Fruit fly (Drosophila melanogaster): ENCODE measurements around the gene Ogdh.

The Ogdh gene

dm6 chr3L:16984042-16984441, 29.4 kb downstream of the Ogdh start:
- TF ChIP-seq h (GFP tag; optimal IDR thresholded peaks at IDR 0.05) (peak; percentile 14), CrebA (GFP tag; optimal IDR thresholded peaks at IDR 0.05; ENCODE audit: borderline replicate concordance) (peak; percentile 66), OdsH (GFP tag; optimal IDR thresholded peaks at IDR 0.05) (no peak), Rel (GFP tag; optimal IDR thresholded peaks at IDR 0.05) (no peak), Rel (tag; optimal IDR thresholded peaks at IDR 0.05) (peak; percentile 71), sage (GFP tag; optimal IDR thresholded peaks at IDR 0.05) (peak; percentile 20)

dm6 chr3L:16984813-16985387, 30.3 kb downstream of the Ogdh start:
- TF ChIP-seq Myc (optimal IDR thresholded peaks at IDR 0.05) (no peak), rgr (GFP tag; optimal IDR thresholded peaks at IDR 0.05) (no peak), woc (GFP tag; optimal IDR thresholded peaks at IDR 0.05) (no peak), CrebA (GFP tag; optimal IDR thresholded peaks at IDR 0.05; ENCODE audit: borderline replicate concordance) (no peak), lola (GFP tag; optimal IDR thresholded peaks at IDR 0.05) (no peak), usp (GFP tag; optimal IDR thresholded peaks at IDR 0.05) (no peak), jim (GFP tag; optimal IDR thresholded peaks at IDR 0.05) (no peak), Abd-B (GFP tag; optimal IDR thresholded peaks at IDR 0.05) (no peak), h (GFP tag; optimal IDR thresholded peaks at IDR 0.05) (no peak), sv (GFP tag; optimal IDR thresholded peaks at IDR 0.05) (no peak), Vsx2 (GFP tag; optimal IDR thresholded peaks at IDR 0.05; ENCODE audit: partially characterized antibody) (no peak), psq (GFP tag; optimal IDR thresholded peaks at IDR 0.05) (no peak), dl (GFP tag; optimal IDR thresholded peaks at IDR 0.05; ENCODE audit: insufficient read depth in 1 of 2, partially characterized antibody in 2 of 2) (no peak), Mio (GFP tag; optimal IDR thresholded peaks at IDR 0.05) (no peak), Dif (GFP tag; optimal IDR thresholded peaks at IDR 0.05; ENCODE audit: partially characterized antibody) (no peak)

dm6 chr3L:16985578-16985977, 31.0 kb downstream of the Ogdh start:
- TF ChIP-seq Rel (GFP tag; optimal IDR thresholded peaks at IDR 0.05) (no peak), Rel (tag; optimal IDR thresholded peaks at IDR 0.05) (peak; percentile 99), sv (GFP tag; optimal IDR thresholded peaks at IDR 0.05) (no peak), Vsx2 (GFP tag; optimal IDR thresholded peaks at IDR 0.05; ENCODE audit: partially characterized antibody) (peak; percentile 41), Myc (optimal IDR thresholded peaks at IDR 0.05) (peak; percentile 54)

- TF ChIP-seq jim (GFP tag; optimal IDR thresholded peaks at IDR 0.05) (no peak), Hr78 (GFP tag; optimal IDR thresholded peaks at IDR 0.05) (no peak), CG32264 (GFP tag; optimal IDR thresholded peaks at IDR 0.05) (no peak), lola (GFP tag; optimal IDR thresholded peaks at IDR 0.05) (no peak), fru (GFP tag; optimal IDR thresholded peaks at IDR 0.05) (peak; percentile 56), sage (GFP tag; optimal IDR thresholded peaks at IDR 0.05) (no peak), OdsH (GFP tag; optimal IDR thresholded peaks at IDR 0.05) (peak; percentile 37), CrebA (GFP tag; optimal IDR thresholded peaks at IDR 0.05; ENCODE audit: borderline replicate concordance) (no peak), ey (GFP tag; optimal IDR thresholded peaks at IDR 0.05) (peak; percentile 62), Dfd (GFP tag; optimal IDR thresholded peaks at IDR 0.05) (no peak), Hr83 (GFP tag; optimal IDR thresholded peaks at IDR 0.05; ENCODE audit: poor library complexity, severe bottlenecking) (no peak), dl (GFP tag; optimal IDR thresholded peaks at IDR 0.05; ENCODE audit: insufficient read depth in 1 of 2, partially characterized antibody in 2 of 2) (peak in 1 of 2 experiments; percentile 43), sv (GFP tag; optimal IDR thresholded peaks at IDR 0.05) (peak; percentile 13), Hnf4 (GFP tag; optimal IDR thresholded peaks at IDR 0.05) (no peak), woc (GFP tag; optimal IDR thresholded peaks at IDR 0.05) (peak; percentile 67), foxo (GFP tag; optimal IDR thresholded peaks at IDR 0.05) (peak in 1 of 2 experiments; percentile 62), Rel (GFP tag; optimal IDR thresholded peaks at IDR 0.05) (no peak), Rel (tag; optimal IDR thresholded peaks at IDR 0.05) (peak; percentile 32), dmrt93B (GFP tag; optimal IDR thresholded peaks at IDR 0.05) (peak; percentile 49), dsf (GFP tag; optimal IDR thresholded peaks at IDR 0.05; ENCODE audit: borderline replicate concordance) (no peak), Mio (GFP tag; optimal IDR thresholded peaks at IDR 0.05) (no peak), Vsx2 (GFP tag; optimal IDR thresholded peaks at IDR 0.05; ENCODE audit: partially characterized antibody) (peak; percentile 67), br (GFP tag; optimal IDR thresholded peaks at IDR 0.05) (peak; percentile 16), Jra (GFP tag; optimal IDR thresholded peaks at IDR 0.05) (no peak), GATAd (GFP tag; optimal IDR thresholded peaks at IDR 0.05) (no peak), pan (optimal IDR thresholded peaks at IDR 0.05) (no peak), Sp1 (GFP tag; optimal IDR thresholded peaks at IDR 0.05) (peak; percentile 69), Myc (optimal IDR thresholded peaks at IDR 0.05) (no peak), tai (GFP tag; optimal IDR thresholded peaks at IDR 0.05) (no peak), N (GFP tag; optimal IDR thresholded peaks at IDR 0.05) (no peak), Abd-B (GFP tag; optimal IDR thresholded peaks at IDR 0.05) (no peak), CG9705 (GFP tag; optimal IDR thresholded peaks at IDR 0.05) (no peak), rgr (GFP tag; optimal IDR thresholded peaks at IDR 0.05) (peak; percentile 56), psq (GFP tag; optimal IDR thresholded peaks at IDR 0.05) (peak; percentile 43), brk (GFP tag; optimal IDR thresholded peaks at IDR 0.05) (peak; percentile 20), Dif (GFP tag; optimal IDR thresholded peaks at IDR 0.05; ENCODE audit: partially characterized antibody) (peak; percentile 58), usp (GFP tag; optimal IDR thresholded peaks at IDR 0.05) (no peak)
Observed at dm6 chr3L:16986062-16987013, 31.7 kb downstream of the Ogdh start.

Data from whole organism, wandering third instar larva.